Fruit fly (Drosophila melanogaster): ENCODE data around the gene Ssl1.
A peak's percentile ranks its signal among the peaks of the same experiment; 100 is the strongest.

Gene Ssl1

DNA sequence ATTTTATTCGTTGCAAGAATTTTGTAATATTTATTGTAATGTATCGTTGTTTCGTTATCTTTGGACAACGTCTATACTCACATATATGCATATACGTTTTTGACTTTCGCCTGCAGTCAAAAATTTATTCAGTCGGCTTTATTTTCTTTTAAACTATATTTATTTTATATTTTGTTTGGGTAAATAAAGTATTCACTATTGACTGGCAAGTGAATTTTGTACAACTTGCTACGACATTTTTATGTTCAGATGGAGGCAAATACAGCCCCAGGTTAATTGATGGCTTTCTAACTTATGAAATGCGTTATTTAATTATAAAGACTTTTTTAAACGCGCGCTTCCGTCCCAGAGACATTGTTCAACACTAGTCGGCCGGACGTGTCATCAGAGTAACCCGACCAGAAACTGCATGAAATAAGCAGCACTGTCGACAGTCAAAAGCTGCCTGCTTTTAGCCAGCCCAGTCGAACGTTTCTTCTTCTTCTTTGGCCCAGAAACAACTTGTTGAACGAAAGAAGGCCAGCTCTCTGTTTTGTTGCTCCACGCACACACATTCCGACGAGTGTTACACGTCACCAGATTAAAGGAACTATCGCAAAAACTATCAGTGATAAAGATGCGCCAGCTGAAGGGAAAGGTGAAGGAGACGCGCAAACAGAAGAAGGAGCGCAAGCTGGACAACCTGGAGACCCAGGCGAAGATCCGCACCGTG lies 15.4 kb upstream of the Ssl1 start, which contains the start of gene CG33169 (continued):
- TF ChIP-seq foxo (GFP tag; optimal IDR thresholded peaks at IDR 0.05) = peak in 1 of 2 experiments; percentile 81

DNA sequence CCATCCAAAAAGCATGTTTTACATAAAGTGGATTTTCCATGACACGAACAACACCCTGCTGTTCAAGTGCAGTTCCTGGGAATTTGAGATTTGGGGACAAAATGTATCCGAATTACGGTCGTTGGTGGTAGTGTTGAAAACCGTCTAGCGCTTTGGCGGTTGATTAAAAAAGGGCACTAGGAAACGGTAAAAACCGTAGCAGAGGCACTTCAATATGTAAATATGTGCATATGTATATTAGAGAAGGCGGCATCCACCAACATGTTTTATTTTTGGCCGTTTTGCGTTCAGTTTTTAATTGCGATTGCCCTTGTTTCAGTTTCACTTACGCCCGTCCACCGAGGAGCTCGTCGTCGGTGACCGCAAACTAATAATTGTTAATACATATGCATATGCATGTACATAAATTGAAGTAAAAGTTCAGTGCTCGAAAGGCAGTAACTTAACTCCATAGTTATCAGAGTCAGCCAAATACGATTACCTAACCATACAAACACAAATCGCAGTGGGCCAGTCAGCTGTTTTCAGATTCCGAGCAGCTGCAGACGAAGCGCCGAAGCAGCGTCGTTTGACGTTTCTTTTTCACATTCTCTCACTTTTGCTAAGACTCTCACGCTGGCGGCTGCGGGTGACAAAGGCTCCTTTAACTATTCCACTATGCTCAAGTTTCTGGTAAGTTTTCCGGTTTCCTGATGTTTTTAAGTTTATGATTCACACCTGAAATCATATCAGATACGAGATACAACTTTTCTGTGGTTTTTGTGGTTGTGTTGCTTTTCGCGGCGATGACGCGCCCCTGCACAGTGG lies 14.4 kb upstream of the Ssl1 start, which contains the start of gene CG33170:
CG33170 (plus strand) TSS at position 347 of the 807 bp plus-strand sequence.
- TF ChIP-seq psq (GFP tag; optimal IDR thresholded peaks at IDR 0.05) = no peak
- TF ChIP-seq GATAd (GFP tag; optimal IDR thresholded peaks at IDR 0.05) = no peak
- TF ChIP-seq brk (GFP tag; optimal IDR thresholded peaks at IDR 0.05) = no peak
- TF ChIP-seq fru (GFP tag; optimal IDR thresholded peaks at IDR 0.05) = no peak
- TF ChIP-seq pan (optimal IDR thresholded peaks at IDR 0.05) = no peak
- no peak for TF ChIP-seq Sp1 (GFP tag; optimal IDR thresholded peaks at IDR 0.05)
- no peak for TF ChIP-seq Dfd (GFP tag; optimal IDR thresholded peaks at IDR 0.05)
- no peak for TF ChIP-seq CrebA (GFP tag; optimal IDR thresholded peaks at IDR 0.05; ENCODE audit: borderline replicate concordance)
- no peak for TF ChIP-seq sage (GFP tag; optimal IDR thresholded peaks at IDR 0.05)
- TF ChIP-seq foxo (GFP tag; optimal IDR thresholded peaks at IDR 0.05) = no peak
- TF ChIP-seq N (GFP tag; optimal IDR thresholded peaks at IDR 0.05) = no peak
- TF ChIP-seq h (GFP tag; optimal IDR thresholded peaks at IDR 0.05) = no peak
- TF ChIP-seq Hr83 (GFP tag; optimal IDR thresholded peaks at IDR 0.05; ENCODE audit: poor library complexity, severe bottlenecking) = no peak
- peak; percentile 2 for TF ChIP-seq br (GFP tag; optimal IDR thresholded peaks at IDR 0.05)
- no peak for TF ChIP-seq jim (GFP tag; optimal IDR thresholded peaks at IDR 0.05)
- TF ChIP-seq tai (GFP tag; optimal IDR thresholded peaks at IDR 0.05) = no peak
- TF ChIP-seq HLH106 (tag; optimal IDR thresholded peaks at IDR 0.05) = no peak
- no peak for TF ChIP-seq dl (GFP tag; optimal IDR thresholded peaks at IDR 0.05; ENCODE audit: insufficient read depth in 1 of 2, partially characterized antibody in 2 of 2)
- no peak for TF ChIP-seq Mio (GFP tag; optimal IDR thresholded peaks at IDR 0.05)
- TF ChIP-seq Jra (GFP tag; optimal IDR thresholded peaks at IDR 0.05) = peak; percentile 62
- TF ChIP-seq Myc (optimal IDR thresholded peaks at IDR 0.05) = no peak
- TF ChIP-seq Abd-B (GFP tag; optimal IDR thresholded peaks at IDR 0.05) = no peak
- no peak for TF ChIP-seq Hnf4 (GFP tag; optimal IDR thresholded peaks at IDR 0.05)
- no peak for TF ChIP-seq dsf (GFP tag; optimal IDR thresholded peaks at IDR 0.05; ENCODE audit: borderline replicate concordance)
- TF ChIP-seq CG32264 (GFP tag; optimal IDR thresholded peaks at IDR 0.05) = no peak
- TF ChIP-seq CG9705 (GFP tag; optimal IDR thresholded peaks at IDR 0.05) = no peak
- TF ChIP-seq Rel (GFP tag; optimal IDR thresholded peaks at IDR 0.05) = no peak
- TF ChIP-seq Rel (tag; optimal IDR thresholded peaks at IDR 0.05) = peak; percentile 15

DNA sequence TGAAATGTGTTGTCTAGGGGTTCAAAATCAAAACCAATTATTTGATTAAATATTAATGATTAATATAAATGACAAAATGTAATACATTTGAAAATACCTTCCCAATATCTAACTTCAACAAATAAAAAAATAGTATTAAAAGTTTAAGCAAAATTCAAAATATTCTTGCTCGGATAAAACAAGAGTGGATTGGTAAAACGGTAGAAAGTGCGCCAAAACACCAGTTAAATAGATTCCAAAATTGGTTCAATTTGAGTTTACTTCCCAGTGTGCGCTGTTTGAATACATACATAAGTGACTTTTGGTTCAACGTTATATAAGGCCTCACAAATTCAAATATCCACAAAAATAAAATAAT lies 13.8 kb upstream of the Ssl1 start:
- peak; percentile 70 for TF ChIP-seq OdsH (GFP tag; optimal IDR thresholded peaks at IDR 0.05)
- no peak for TF ChIP-seq dmrt93B (GFP tag; optimal IDR thresholded peaks at IDR 0.05)
- TF ChIP-seq tai (GFP tag; optimal IDR thresholded peaks at IDR 0.05) = peak; percentile 44
- TF ChIP-seq woc (GFP tag; optimal IDR thresholded peaks at IDR 0.05) = peak; percentile 55
- peak; percentile 50 for TF ChIP-seq CrebA (GFP tag; optimal IDR thresholded peaks at IDR 0.05; ENCODE audit: borderline replicate concordance)
- TF ChIP-seq Rel (GFP tag; optimal IDR thresholded peaks at IDR 0.05) = peak; percentile 62
- peak; percentile 7 for TF ChIP-seq Rel (tag; optimal IDR thresholded peaks at IDR 0.05)
- TF ChIP-seq pan (optimal IDR thresholded peaks at IDR 0.05) = no peak
- peak; percentile 65 for TF ChIP-seq rgr (GFP tag; optimal IDR thresholded peaks at IDR 0.05)
- TF ChIP-seq foxo (GFP tag; optimal IDR thresholded peaks at IDR 0.05) = peak in 1 of 2 experiments; percentile 80
- peak; percentile 65 for TF ChIP-seq HLH106 (tag; optimal IDR thresholded peaks at IDR 0.05)
- peak; percentile 69 for TF ChIP-seq h (GFP tag; optimal IDR thresholded peaks at IDR 0.05)
- peak; percentile 58 for TF ChIP-seq Sp1 (GFP tag; optimal IDR thresholded peaks at IDR 0.05)
- peak; percentile 12 for TF ChIP-seq ey (GFP tag; optimal IDR thresholded peaks at IDR 0.05)
- TF ChIP-seq Dfd (GFP tag; optimal IDR thresholded peaks at IDR 0.05) = no peak
- peak; percentile 87 for TF ChIP-seq sage (GFP tag; optimal IDR thresholded peaks at IDR 0.05)
- no peak for TF ChIP-seq Jra (GFP tag; optimal IDR thresholded peaks at IDR 0.05)
- no peak for TF ChIP-seq Myc (optimal IDR thresholded peaks at IDR 0.05)
- peak; percentile 43 for TF ChIP-seq brk (GFP tag; optimal IDR thresholded peaks at IDR 0.05)
- peak; percentile 62 for TF ChIP-seq fru (GFP tag; optimal IDR thresholded peaks at IDR 0.05)
- TF ChIP-seq psq (GFP tag; optimal IDR thresholded peaks at IDR 0.05) = peak; percentile 57
- peak; percentile 39 for TF ChIP-seq sv (GFP tag; optimal IDR thresholded peaks at IDR 0.05)
- peak; percentile 56 for TF ChIP-seq Hnf4 (GFP tag; optimal IDR thresholded peaks at IDR 0.05)
- peak; percentile 16 for TF ChIP-seq dsf (GFP tag; optimal IDR thresholded peaks at IDR 0.05; ENCODE audit: borderline replicate concordance)
- peak; percentile 48 for TF ChIP-seq br (GFP tag; optimal IDR thresholded peaks at IDR 0.05)
